Fruit fly (Drosophila melanogaster) whole organism, prepupa: ENCODE data around the gene HIP-R.

Experiments used
- CG10631 ChIP-seq: fragments of 200-800 bp; sonication (Bioruptor generic); optimal IDR thresholded peaks from 2 replicates; lab custom pipeline; 2016; ENCODE audit warnings: missing biosample characterization, missing genetic modification characterization
- CG10669 ChIP-seq: fragments of 200-800 bp; sonication (Bioruptor generic); optimal IDR thresholded peaks from 3 replicates; lab custom pipeline; 2018; ENCODE audit warnings: missing biosample characterization, mild to moderate bottlenecking, missing genetic modification characterization, moderate library complexity
- CG11294 ChIP-seq: fragments of 200-800 bp; sonication (Bioruptor generic); IDR thresholded peaks from 2 replicates; pipeline ENCODE4 v1.3.6; 2022; ENCODE audit warnings: missing biosample characterization, missing genetic modification characterization
- CG11762 ChIP-seq: fragments of 200-800 bp; sonication (Bioruptor generic); optimal IDR thresholded peaks from 3 replicates; lab custom pipeline; 2016; ENCODE audit warnings: missing biosample characterization, missing genetic modification characterization; ENCODE audit not compliant: insufficient read depth
- CG11902 ChIP-seq: fragments of 200-800 bp; sonication (Bioruptor generic); optimal IDR thresholded peaks from 3 replicates; lab custom pipeline; 2016; ENCODE audit warnings: missing biosample characterization, missing genetic modification characterization
- CG15336 ChIP-seq: fragments of 200-800 bp; sonication (Bioruptor generic); IDR thresholded peaks from 2 replicates; pipeline ENCODE4 v1.3.6; 2022; ENCODE audit warnings: missing biosample characterization, missing genetic modification characterization
- CG1621 ChIP-seq: fragments of 200-800 bp; sonication (Bioruptor generic); optimal IDR thresholded peaks from 3 replicates; lab custom pipeline; 2018; ENCODE audit warnings: missing biosample characterization, mild to moderate bottlenecking, missing genetic modification characterization
- CG16779 ChIP-seq: fragments of 200-800 bp; sonication (Bioruptor generic); optimal IDR thresholded peaks from 3 replicates; lab custom pipeline; 2017; ENCODE audit warnings: missing biosample characterization, mild to moderate bottlenecking, missing genetic modification characterization
- CG3032 ChIP-seq: fragments of 200-800 bp; optimal IDR thresholded peaks from 2 replicates; lab custom pipeline; 2019; ENCODE audit warnings: missing biosample characterization, mild to moderate bottlenecking, missing genetic modification characterization, moderate library complexity
- CG31627 ChIP-seq: fragments of 200-800 bp; sonication (Bioruptor generic); optimal IDR thresholded peaks from 3 replicates; lab custom pipeline; 2016; ENCODE audit warnings: missing biosample characterization, missing genetic modification characterization
- CG32006 ChIP-seq: fragments of 200-800 bp; sonication (Bioruptor generic); optimal IDR thresholded peaks from 3 replicates; lab custom pipeline; 2017; ENCODE audit warnings: missing biosample characterization, mild to moderate bottlenecking, missing genetic modification characterization
- CG34406 ChIP-seq: fragments of 200-800 bp; sonication (Bioruptor generic); optimal IDR thresholded peaks from 3 replicates; lab custom pipeline; 2016; ENCODE audit warnings: missing biosample characterization, missing genetic modification characterization
- CG3919 ChIP-seq: fragments of 200-800 bp; sonication (Bioruptor generic); optimal IDR thresholded peaks from 3 replicates; lab custom pipeline; 2016; ENCODE audit warnings: missing biosample characterization, missing genetic modification characterization
- CG6276 ChIP-seq: fragments of 200-800 bp; sonication (Bioruptor generic); optimal IDR thresholded peaks from 2 replicates; lab custom pipeline; 2017; ENCODE audit warnings: missing biosample characterization, mild to moderate bottlenecking, missing genetic modification characterization
- CG6792 ChIP-seq: fragments of 200-800 bp; sonication (Bioruptor generic); optimal IDR thresholded peaks from 3 replicates; lab custom pipeline; 2016; ENCODE audit warnings: missing biosample characterization, missing genetic modification characterization
- CG6808 ChIP-seq: fragments of 200-800 bp; sonication (Bioruptor generic); optimal IDR thresholded peaks from 3 replicates; lab custom pipeline; 2017; ENCODE audit warnings: missing biosample characterization, missing genetic modification characterization, mild to moderate bottlenecking, moderate library complexity, missing genetic modification reagents
- CG9139 ChIP-seq: fragments of 200-800 bp; sonication (Bioruptor generic); optimal IDR thresholded peaks from 3 replicates; lab custom pipeline; 2017; ENCODE audit warnings: missing biosample characterization, mild to moderate bottlenecking, missing genetic modification characterization
- Eip75B ChIP-seq: fragments of 200-800 bp; sonication (Bioruptor generic); optimal IDR thresholded peaks from 3 replicates; lab custom pipeline; 2016; ENCODE audit warnings: missing biosample characterization, missing genetic modification characterization
- Eip78C ChIP-seq: fragments of 200-800 bp; sonication (Bioruptor generic); peaks from one replicate; lab custom pipeline; 2016; ENCODE audit warnings: missing biosample characterization, missing genetic modification characterization
- Eip93F ChIP-seq: fragments of 200-800 bp; sonication (Bioruptor generic); optimal IDR thresholded peaks from 2 replicates; lab custom pipeline; 2016; ENCODE audit warnings: missing biosample characterization, mild to moderate bottlenecking, missing genetic modification characterization
- Ets21C ChIP-seq: fragments of 200-800 bp; sonication (Bioruptor generic); optimal IDR thresholded peaks from 3 replicates; lab custom pipeline; 2016; ENCODE audit warnings: missing biosample characterization, missing genetic modification characterization
- Ets96B ChIP-seq: fragments of 200-800 bp; optimal IDR thresholded peaks from 2 replicates; lab custom pipeline; 2019; ENCODE audit warnings: missing biosample characterization, mild to moderate bottlenecking, missing genetic modification characterization, moderate library complexity
- Gug ChIP-seq: fragments of 200-800 bp; sonication (Bioruptor generic); IDR thresholded peaks from 2 replicates; pipeline ENCODE4 v1.3.6; 2022; ENCODE audit warnings: missing biosample characterization, missing genetic modification characterization
- Hr38 ChIP-seq: sonication (Bioruptor generic); optimal IDR thresholded peaks from 2 replicates; lab custom pipeline; 2016; ENCODE audit warnings: missing biosample characterization, missing genetic modification characterization
- Hr39 ChIP-seq: fragments of 200-800 bp; sonication (Bioruptor generic); optimal IDR thresholded peaks from 2 replicates; lab custom pipeline; 2016; ENCODE audit warnings: missing biosample characterization, missing genetic modification characterization
- Lpt ChIP-seq: fragments of 200-800 bp; sonication (Bioruptor generic); optimal IDR thresholded peaks from 3 replicates; lab custom pipeline; 2016; ENCODE audit warnings: missing biosample characterization, missing genetic modification characterization
- OdsH ChIP-seq: fragments of 200-800 bp; sonication (Bioruptor generic); optimal IDR thresholded peaks from 3 replicates; lab custom pipeline; 2016; ENCODE audit warnings: missing biosample characterization, missing genetic modification characterization
- Smox ChIP-seq: fragments of 200-800 bp; sonication (Bioruptor generic); optimal IDR thresholded peaks from 3 replicates; lab custom pipeline; 2016; ENCODE audit warnings: missing biosample characterization, missing genetic modification characterization
- Sox102F ChIP-seq: fragments of 200-800 bp; sonication (Bioruptor generic); optimal IDR thresholded peaks from 2 replicates; lab custom pipeline; 2016; ENCODE audit warnings: missing biosample characterization, mild to moderate bottlenecking, missing genetic modification characterization
- Sox14 ChIP-seq: fragments of 200-800 bp; sonication (Bioruptor generic); optimal IDR thresholded peaks from 3 replicates; lab custom pipeline; 2016; ENCODE audit warnings: missing biosample characterization, missing genetic modification characterization
- achi ChIP-seq: fragments of 200-800 bp; sonication (Bioruptor generic); optimal IDR thresholded peaks from 3 replicates; lab custom pipeline; 2016; ENCODE audit warnings: missing biosample characterization, missing genetic modification characterization
- acj6 ChIP-seq: fragments of 200-800 bp; sonication (Bioruptor generic); optimal IDR thresholded peaks from 3 replicates; lab custom pipeline; 2016; ENCODE audit warnings: missing biosample characterization, missing genetic modification characterization
- cyc ChIP-seq: fragments of 200-800 bp; sonication (Bioruptor generic); optimal IDR thresholded peaks from 3 replicates; lab custom pipeline; 2016; ENCODE audit warnings: missing biosample characterization, missing genetic modification characterization
- dsx ChIP-seq: fragments of 200-800 bp; optimal IDR thresholded peaks from 3 replicates; lab custom pipeline; 2019; ENCODE audit warnings: missing biosample characterization, mild to moderate bottlenecking, missing genetic modification characterization, moderate library complexity; ENCODE audit not compliant: poor library complexity, severe bottlenecking
- esn ChIP-seq: fragments of 200-800 bp; sonication (Bioruptor generic); optimal IDR thresholded peaks from 2 replicates; lab custom pipeline; 2016; ENCODE audit warnings: missing biosample characterization, mild to moderate bottlenecking, missing genetic modification characterization, moderate library complexity
- fd59A ChIP-seq: fragments of 200-800 bp; sonication (Bioruptor generic); optimal IDR thresholded peaks from 2 replicates; lab custom pipeline; 2017; ENCODE audit warnings: missing biosample characterization, mild to moderate bottlenecking, missing genetic modification characterization, missing genetic modification reagents
- fd85E ChIP-seq: fragments of 200-800 bp; sonication (Bioruptor generic); optimal IDR thresholded peaks from 3 replicates; lab custom pipeline; 2016; ENCODE audit warnings: missing biosample characterization, missing genetic modification characterization
- lz ChIP-seq: fragments of 200-800 bp; sonication (Bioruptor generic); optimal IDR thresholded peaks from 3 replicates; lab custom pipeline; 2016; ENCODE audit warnings: missing biosample characterization, missing genetic modification characterization
- net ChIP-seq: fragments of 200-800 bp; sonication (Bioruptor generic); optimal IDR thresholded peaks from 3 replicates; lab custom pipeline; 2016; ENCODE audit warnings: missing biosample characterization, missing genetic modification characterization
- pdm3 ChIP-seq: fragments of 200-800 bp; sonication (Bioruptor generic); optimal IDR thresholded peaks from 3 replicates; lab custom pipeline; 2016; ENCODE audit warnings: missing biosample characterization, missing genetic modification characterization
- salr ChIP-seq, 2 experiments: fragments of 200-800 bp; sonication (Bioruptor generic); optimal IDR thresholded peaks; 3 replicates each; lab custom pipeline; 2016 to 2018; ENCODE audit warnings: missing biosample characterization in 2 of 2, missing genetic modification characterization in 2 of 2, mild to moderate bottlenecking in 1 of 2
- spab ChIP-seq: fragments of 200-800 bp; sonication (Bioruptor generic); optimal IDR thresholded peaks from 2 replicates; lab custom pipeline; 2017; ENCODE audit warnings: missing biosample characterization, mild to moderate bottlenecking, missing genetic modification characterization, missing genetic modification reagents
- ss ChIP-seq, 2 experiments: fragments of 200-800 bp; sonication (Bioruptor generic); optimal IDR thresholded peaks; 2 replicates in 1 of 2; 3 replicates in 1 of 2; lab custom pipeline; 2017 to 2018; ENCODE audit warnings: mild to moderate bottlenecking in 2 of 2, missing biosample characterization in 2 of 2, missing genetic modification characterization in 2 of 2, moderate library complexity in 1 of 2
- svp ChIP-seq: fragments of 200-800 bp; sonication (Bioruptor generic); peaks from one replicate; lab custom pipeline; 2016; ENCODE audit warnings: missing biosample characterization, missing genetic modification characterization
- topi ChIP-seq: fragments of 200-800 bp; sonication (Bioruptor generic); optimal IDR thresholded peaks from 3 replicates; lab custom pipeline; 2016; ENCODE audit warnings: missing biosample characterization, missing genetic modification characterization
- vri ChIP-seq: fragments of 200-800 bp; sonication (Bioruptor generic); optimal IDR thresholded peaks from 3 replicates; lab custom pipeline; 2016; ENCODE audit warnings: missing biosample characterization, mild to moderate bottlenecking, missing genetic modification characterization

Gene HIP-R

dm6 chrX:3746898-3747297 lies 42.9 kb upstream of the HIP-R start:
- TF ChIP-seq acj6 (GFP tag; lab: Kevin White, UChicago): no peak
- TF ChIP-seq CG3919 (GFP tag; lab: Kevin White, UChicago): peak; percentile 25
- TF ChIP-seq ss (GFP tag; optimal IDR thresholded peaks at IDR 0.05; lab: Kevin White, UChicago): peak in 1 of 2 experiments; percentile 62
- TF ChIP-seq lz (GFP tag; lab: Kevin White, UChicago): no peak
- TF ChIP-seq Lpt (GFP tag; lab: Kevin White, UChicago): peak; percentile 25
- no peak for TF ChIP-seq CG31627 (GFP tag; lab: Kevin White, UChicago)
- peak; percentile 64 for TF ChIP-seq Eip78C (GFP tag; lab: Kevin White, UChicago)
- peak; percentile 26 for TF ChIP-seq dsx (GFP tag; lab: Kevin White, UChicago)
- TF ChIP-seq CG6808 (GFP tag; lab: Kevin White, UChicago): no peak
- no peak for TF ChIP-seq CG11294 (GFP tag; lab: Robert Waterston, UW)

- TF ChIP-seq Eip78C (GFP tag; lab: Kevin White, UChicago) (peak; percentile 36), fd59A (GFP tag; lab: Kevin White, UChicago) (peak; percentile 32), CG16779 (tag; lab: Kevin White, UChicago) (no peak), CG10631 (GFP tag; lab: Kevin White, UChicago) (peak; percentile 34), dsx (GFP tag; lab: Kevin White, UChicago) (no peak), OdsH (peak; percentile 13), salr (GFP tag; optimal IDR thresholded peaks at IDR 0.05; lab: Kevin White, UChicago) (peak in 1 of 2 experiments; percentile 11), CG32006 (peak; percentile 27), Ets96B (peak; percentile 38), svp (GFP tag; lab: Kevin White, UChicago) (no peak), pdm3 (no peak), achi (peak; percentile 19), CG3032 (peak; percentile 23), CG34406 (no peak), CG10669 (GFP tag; lab: Kevin White, UChicago) (peak; percentile 41), net (no peak)
Observed at dm6 chrX:3747566-3747965, 42.2 kb upstream of the HIP-R start.

- TF ChIP-seq Hr38: no peak
- peak; percentile 75 to 90 for TF ChIP-seq salr (GFP tag; optimal IDR thresholded peaks at IDR 0.05; lab: Kevin White, UChicago)
- peak; percentile 85 for TF ChIP-seq CG11762 (GFP tag; lab: Kevin White, UChicago)
- peak; percentile 90 to 95 for TF ChIP-seq ss (GFP tag; optimal IDR thresholded peaks at IDR 0.05; lab: Kevin White, UChicago)
- TF ChIP-seq CG6276 (GFP tag; lab: Kevin White, UChicago): peak; percentile 96
- peak; percentile 89 for TF ChIP-seq achi
- TF ChIP-seq fd85E: peak; percentile 25
- TF ChIP-seq Ets21C (GFP tag; lab: Kevin White, UChicago): peak; percentile 67
- TF ChIP-seq esn (GFP tag; lab: Kevin White, UChicago): peak; percentile 90
- TF ChIP-seq CG10631 (GFP tag; lab: Kevin White, UChicago): peak; percentile 92
- peak; percentile 78 for TF ChIP-seq CG31627 (GFP tag; lab: Kevin White, UChicago)
- peak; percentile 75 for TF ChIP-seq Hr39
- TF ChIP-seq OdsH: peak; percentile 92
- TF ChIP-seq dsx (GFP tag; lab: Kevin White, UChicago): peak; percentile 90
- TF ChIP-seq cyc (GFP tag; lab: Kevin White, UChicago): peak; percentile 81
- peak; percentile 91 for TF ChIP-seq topi (GFP tag; lab: Kevin White, UChicago)
- peak; percentile 88 for TF ChIP-seq pdm3
- TF ChIP-seq CG10669 (GFP tag; lab: Kevin White, UChicago): peak; percentile 94
- TF ChIP-seq Sox102F (GFP tag; lab: Kevin White, UChicago): peak; percentile 84
- TF ChIP-seq CG6792 (GFP tag; lab: Kevin White, UChicago): peak; percentile 89
- TF ChIP-seq CG15336: peak; percentile 96
- peak; percentile 85 for TF ChIP-seq Sox14
- peak; percentile 98 for TF ChIP-seq Eip78C (GFP tag; lab: Kevin White, UChicago)
- TF ChIP-seq net: peak; percentile 88
- TF ChIP-seq CG34406: peak; percentile 89
- peak; percentile 94 for TF ChIP-seq svp (GFP tag; lab: Kevin White, UChicago)
- TF ChIP-seq Eip75B (GFP tag; lab: Kevin White, UChicago): peak; percentile 83
- TF ChIP-seq Gug (GFP tag; lab: Robert Waterston, UW): peak; percentile 83
- peak; percentile 91 for TF ChIP-seq CG9139 (GFP tag; lab: Kevin White, UChicago)
- peak; percentile 87 for TF ChIP-seq CG1621 (tag; lab: Kevin White, UChicago)
- TF ChIP-seq acj6 (GFP tag; lab: Kevin White, UChicago): peak; percentile 90
- TF ChIP-seq CG11902 (GFP tag; lab: Kevin White, UChicago): peak; percentile 78
- TF ChIP-seq spab: peak; percentile 91
- peak; percentile 70 for TF ChIP-seq vri (GFP tag; lab: Kevin White, UChicago)
- peak; percentile 88 for TF ChIP-seq Smox (GFP tag; lab: Kevin White, UChicago)
- peak; percentile 69 for TF ChIP-seq Eip93F (GFP tag; lab: Kevin White, UChicago)
Observed at dm6 chrX:3748248-3748647, 41.5 kb upstream of the HIP-R start.
